Worm (Caenorhabditis elegans): ENCODE data around the gene F27C8.2.
A peak's percentile ranks its signal among the peaks of the same experiment; 100 is the strongest.

The F27C8.2 gene

ce11 chrIV:9632966-9633494 lies 36.9 kb downstream of the F27C8.2 start:
- TF ChIP-seq npax-4 (tag; optimal IDR thresholded peaks at IDR 0.05) (no peak), fax-1 (tag; optimal IDR thresholded peaks at IDR 0.05) (no peak), pat-9 (tag; optimal IDR thresholded peaks at IDR 0.05) (no peak), ama-1 (optimal IDR thresholded peaks at IDR 0.05) (no peak), sox-2 (GFP tag; IDR thresholded peaks at IDR 0.05) (no peak), pha-4 (tag; optimal IDR thresholded peaks at IDR 0.05) (no peak), Y22D7AL.16 (tag; optimal IDR thresholded peaks at IDR 0.05) (no peak), ahr-1 (tag; optimal IDR thresholded peaks at IDR 0.05) (no peak), ceh-19 (GFP tag; optimal IDR thresholded peaks at IDR 0.05) (no peak), unc-55 (GFP tag; optimal IDR thresholded peaks at IDR 0.05) (no peak), unc-86 (tag; optimal IDR thresholded peaks at IDR 0.05) (no peak), ceh-2 (tag; optimal IDR thresholded peaks at IDR 0.05) (no peak), elt-4 (tag; optimal IDR thresholded peaks at IDR 0.05) (no peak), K09A11.1 (tag; optimal IDR thresholded peaks at IDR 0.05; ENCODE audit: insufficient read depth) (no peak), pag-3 (tag; optimal IDR thresholded peaks at IDR 0.05; ENCODE audit: borderline replicate concordance) (no peak), K02D7.2 (tag; optimal IDR thresholded peaks at IDR 0.05) (no peak), ceh-24 (tag; optimal IDR thresholded peaks at IDR 0.05) (no peak), ceh-14 (tag; optimal IDR thresholded peaks at IDR 0.05) (no peak), rnt-1 (tag; optimal IDR thresholded peaks at IDR 0.05) (no peak)

ce11 chrIV:9633889-9634288 lies 37.7 kb downstream of the F27C8.2 start:
- no peak for TF ChIP-seq elt-4 (tag; optimal IDR thresholded peaks at IDR 0.05)
- no peak for TF ChIP-seq hlh-13 (GFP tag; optimal IDR thresholded peaks at IDR 0.05)
- no peak for TF ChIP-seq ceh-9 (tag; optimal IDR thresholded peaks at IDR 0.05)
- TF ChIP-seq unc-42 (tag; optimal IDR thresholded peaks at IDR 0.05): no peak
- TF ChIP-seq pha-4 (tag; optimal IDR thresholded peaks at IDR 0.05): no peak
- TF ChIP-seq odd-2 (tag; optimal IDR thresholded peaks at IDR 0.05): no peak
- no peak for TF ChIP-seq pag-3 (tag; optimal IDR thresholded peaks at IDR 0.05; ENCODE audit: borderline replicate concordance)
- TF ChIP-seq lin-11 (tag; optimal IDR thresholded peaks at IDR 0.05): no peak

ce11 chrIV:9634848-9635247 lies 38.7 kb downstream of the F27C8.2 start, which contains the start of gene mca-1:
TSS of gene mca-1 (minus strand) at chrIV:9634948.
- TF ChIP-seq pqm-1 (tag; optimal IDR thresholded peaks at IDR 0.05): no peak
- no peak for TF ChIP-seq ceh-30 (tag; optimal IDR thresholded peaks at IDR 0.05)
- no peak for TF ChIP-seq ceh-48 (tag; optimal IDR thresholded peaks at IDR 0.05)
- no peak for TF ChIP-seq odd-2 (tag; optimal IDR thresholded peaks at IDR 0.05)
- TF ChIP-seq ceh-14 (tag; optimal IDR thresholded peaks at IDR 0.05): no peak
- no peak for TF ChIP-seq elt-2 (tag; optimal IDR thresholded peaks at IDR 0.05)
- TF ChIP-seq ceh-2 (tag; optimal IDR thresholded peaks at IDR 0.05): no peak
- no peak for TF ChIP-seq F13H6.1 (tag; optimal IDR thresholded peaks at IDR 0.05)
- no peak for TF ChIP-seq pax-1 (tag; optimal IDR thresholded peaks at IDR 0.05)
- TF ChIP-seq tbx-7 (tag; optimal IDR thresholded peaks at IDR 0.05): no peak
- no peak for TF ChIP-seq dmd-4 (tag; optimal IDR thresholded peaks at IDR 0.05; ENCODE audit: borderline replicate concordance)
- no peak for TF ChIP-seq rnt-1 (tag; optimal IDR thresholded peaks at IDR 0.05)
- TF ChIP-seq tbx-2 (tag; optimal IDR thresholded peaks at IDR 0.05): no peak
- TF ChIP-seq Y22D7AL.16 (tag; optimal IDR thresholded peaks at IDR 0.05): no peak
- no peak for TF ChIP-seq unc-55 (GFP tag; optimal IDR thresholded peaks at IDR 0.05)
- TF ChIP-seq pag-3 (tag; optimal IDR thresholded peaks at IDR 0.05; ENCODE audit: borderline replicate concordance): no peak
- TF ChIP-seq C08G9.2 (tag; optimal IDR thresholded peaks at IDR 0.05): no peak
- TF ChIP-seq hlh-30 (tag; optimal IDR thresholded peaks at IDR 0.05; ENCODE audit: insufficient read depth): no peak

ce11 chrIV:9641925-9642324 lies 45.8 kb downstream of the F27C8.2 start, which contains the start of gene del-2:
TSS of gene del-2 (minus strand) at chrIV:9642025.
- no peak for TF ChIP-seq mec-3 (tag; optimal IDR thresholded peaks at IDR 0.05; ENCODE audit: borderline replicate concordance)
- peak; percentile 15 for TF ChIP-seq ceh-14 (tag; optimal IDR thresholded peaks at IDR 0.05)

Measured in whole organism, late embryonic.